Worm (Caenorhabditis elegans) whole organism, dauer: ENCODE measurements around the gene rap-3.

Experiments used
- unc-62 ChIP-seq: sonication (generic microtip); optimal IDR thresholded peaks from 2 replicates; lab custom pipeline; 2017; ENCODE audit warnings: missing biosample characterization, missing genetic modification reagents, missing genetic modification characterization

Gene rap-3

DNA sequence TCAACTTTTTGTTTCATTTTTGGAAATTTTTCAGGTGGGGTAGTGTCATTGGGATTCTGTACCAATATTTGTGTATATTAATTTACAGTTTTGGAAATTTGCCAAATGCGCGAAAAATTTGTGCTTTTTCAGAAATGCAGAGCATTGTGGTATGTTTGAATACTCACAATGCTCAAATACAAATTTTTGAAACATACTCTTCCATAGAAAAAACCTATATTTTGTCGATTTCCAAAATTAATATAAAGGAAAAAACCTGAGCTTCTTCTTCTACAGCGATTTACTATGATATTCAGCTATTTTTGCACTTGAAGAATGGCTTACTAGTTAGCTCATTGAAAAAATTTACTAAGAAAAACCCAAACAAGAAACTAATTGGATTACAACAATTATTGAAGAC lies 35.9 kb downstream of the rap-3 start:
- no peak for TF ChIP-seq unc-62 (GFP tag; lab: Kevin White, UChicago)

DNA sequence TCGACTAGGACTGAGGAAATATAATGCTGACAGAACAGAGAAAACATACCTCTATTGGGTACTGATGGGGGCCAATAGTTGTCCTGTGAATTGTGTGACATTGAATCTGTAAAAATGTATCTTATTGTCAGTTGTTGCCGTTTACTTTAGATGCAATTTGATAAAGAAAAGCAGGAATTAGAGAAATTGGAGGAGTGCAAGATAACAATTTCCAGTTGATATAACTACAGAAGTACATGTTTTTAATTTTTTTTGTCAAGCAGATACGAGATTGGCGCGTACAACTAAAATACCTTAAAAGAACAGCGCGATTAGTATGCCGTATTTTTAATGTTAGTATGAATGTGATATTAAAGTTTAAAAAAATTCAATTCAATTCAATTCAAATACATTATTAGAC lies 41.0 kb downstream of the rap-3 start, which contains the start of gene zip-6:
TSS of gene zip-6 (minus strand) at position 101 of the 400 bp plus-strand sequence.
- TF ChIP-seq unc-62 (GFP tag; lab: Kevin White, UChicago) = no peak

DNA sequence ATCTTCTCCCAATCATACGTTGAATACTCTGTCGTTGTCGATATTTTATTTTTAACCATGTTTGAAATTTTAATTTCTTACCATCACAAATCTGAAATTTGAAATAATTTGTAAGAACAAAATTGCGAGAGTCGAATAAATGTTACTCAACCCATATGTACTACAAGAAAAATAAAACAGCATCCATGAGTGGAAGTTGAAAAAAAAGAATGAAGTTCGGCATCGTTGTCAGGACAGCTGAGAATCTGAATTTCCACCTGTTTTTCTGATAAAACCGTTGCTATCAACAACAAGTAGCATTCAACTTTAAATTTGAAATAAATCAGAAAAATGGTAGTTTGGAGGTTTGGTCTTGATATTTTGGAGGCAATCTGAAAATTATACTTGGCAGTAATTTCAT lies 46.8 kb downstream of the rap-3 start, which contains the start of gene C29F4.3:
TSS of gene C29F4.3 (minus strand) at position 101 of the 400 bp plus-strand sequence.
- TF ChIP-seq unc-62 (GFP tag; lab: Kevin White, UChicago) = no peak

- no peak for TF ChIP-seq unc-62 (GFP tag; lab: Kevin White, UChicago)
Measured at ce11 chrIV:11225206-11225605, 48.1 kb downstream of the rap-3 start, which contains the start of gene col-125. Gene col-125 (plus strand): TSS chrIV:11225506.

- no peak for TF ChIP-seq unc-62 (GFP tag; lab: Kevin White, UChicago)
Measured at ce11 chrIV:11226545-11226944, 49.5 kb downstream of the rap-3 start.
